Fruit fly (Drosophila melanogaster) whole organism: ENCODE measurements around the gene CG1999.

Experiments used
- CG8478 ChIP-seq: fragments of >200 bp; optimal IDR thresholded peaks from 2 replicates; lab custom pipeline; 2018; ENCODE audit warnings: inconsistent platforms
- Dll ChIP-seq: fragments of >200 bp; optimal IDR thresholded peaks from 2 replicates; lab custom pipeline; 2017
- pan ChIP-seq: fragments of >200 bp; optimal IDR thresholded peaks from 2 replicates; lab custom pipeline; 2017
- psq ChIP-seq: fragments of >200 bp; optimal IDR thresholded peaks from 2 replicates; lab custom pipeline; 2017
- usp ChIP-seq: fragments of >200 bp; optimal IDR thresholded peaks from 2 replicates; lab custom pipeline; 2017; ENCODE audit warnings: missing biosample characterization, missing genetic modification characterization, mixed read lengths

- TF ChIP-seq psq (lab: Kevin White, UChicago) (no peak), pan (lab: Kevin White, UChicago) (no peak), usp (no peak), CG8478 (lab: Kevin White, UChicago) (no peak), Dll (no peak)
These were observed 34.7 kb upstream of the CG1999 start, which contains the start of the genes Atg5 and Dok for dm6 chrX:7323649-7324511.
